Worm (Caenorhabditis elegans): ENCODE measurements around the gene K07C5.9.

- TF ChIP-seq unc-130 (GFP tag; optimal IDR thresholded peaks at IDR 0.05): no peak
- no peak for TF ChIP-seq ZK546.5 (tag; optimal IDR thresholded peaks at IDR 0.05)
- TF ChIP-seq mep-1 (tag; optimal IDR thresholded peaks at IDR 0.05): no peak
- TF ChIP-seq nhr-77 (tag; optimal IDR thresholded peaks at IDR 0.05): no peak
- no peak for TF ChIP-seq lin-29 (GFP tag; IDR thresholded peaks at IDR 0.05)
- no peak for TF ChIP-seq cey-2 (tag; optimal IDR thresholded peaks at IDR 0.05; ENCODE audit: borderline replicate concordance, insufficient read depth)
- no peak for TF ChIP-seq dve-1 (tag; optimal IDR thresholded peaks at IDR 0.05; ENCODE audit: insufficient read depth)
- no peak for TF ChIP-seq mes-2 (tag; optimal IDR thresholded peaks at IDR 0.05; ENCODE audit: poor library complexity, severe bottlenecking)
Observed at ce11 chrV:10381726-10382125, 31.8 kb upstream of the K07C5.9 start, which contains the start of gene abu-1.
